Worm (Caenorhabditis elegans): ENCODE data around the gene rde-12.

The rde-12 gene

DNA sequence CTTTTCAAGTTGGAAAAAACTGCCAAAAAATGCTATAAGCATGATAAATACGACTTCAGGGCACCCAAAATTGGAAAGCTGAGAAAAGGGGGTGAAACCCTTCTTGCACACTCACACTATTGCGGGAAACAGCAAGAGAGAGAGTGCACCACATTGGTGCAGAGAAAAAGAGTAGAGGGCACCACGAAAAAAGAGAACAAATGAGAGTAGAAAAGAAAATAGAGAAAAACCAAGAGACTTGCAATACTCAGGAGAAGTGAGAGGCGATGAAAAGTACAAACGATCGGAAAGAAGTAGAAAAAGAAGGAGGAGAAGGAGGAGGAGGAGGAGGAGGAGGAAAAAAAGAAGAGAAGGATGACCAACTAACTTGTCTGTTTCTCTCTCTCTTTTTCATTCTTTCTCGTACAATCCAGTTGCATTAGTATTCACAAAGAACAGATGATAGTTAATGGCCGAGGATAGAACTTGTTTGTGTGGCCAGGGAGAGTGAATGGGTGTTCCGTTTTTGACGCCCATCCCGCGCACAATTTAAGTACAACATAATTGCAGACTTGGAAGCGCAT, 9.9 kb upstream of the rde-12 start:
- peak; percentile 69 for TF ChIP-seq cog-1 (tag; optimal IDR thresholded peaks at IDR 0.05)
- no peak for TF ChIP-seq ztf-23 (GFP tag; IDR thresholded peaks at IDR 0.05)
- TF ChIP-seq klf-2 (GFP tag; conservative IDR thresholded peaks at IDR 0.05), result no peak

DNA sequence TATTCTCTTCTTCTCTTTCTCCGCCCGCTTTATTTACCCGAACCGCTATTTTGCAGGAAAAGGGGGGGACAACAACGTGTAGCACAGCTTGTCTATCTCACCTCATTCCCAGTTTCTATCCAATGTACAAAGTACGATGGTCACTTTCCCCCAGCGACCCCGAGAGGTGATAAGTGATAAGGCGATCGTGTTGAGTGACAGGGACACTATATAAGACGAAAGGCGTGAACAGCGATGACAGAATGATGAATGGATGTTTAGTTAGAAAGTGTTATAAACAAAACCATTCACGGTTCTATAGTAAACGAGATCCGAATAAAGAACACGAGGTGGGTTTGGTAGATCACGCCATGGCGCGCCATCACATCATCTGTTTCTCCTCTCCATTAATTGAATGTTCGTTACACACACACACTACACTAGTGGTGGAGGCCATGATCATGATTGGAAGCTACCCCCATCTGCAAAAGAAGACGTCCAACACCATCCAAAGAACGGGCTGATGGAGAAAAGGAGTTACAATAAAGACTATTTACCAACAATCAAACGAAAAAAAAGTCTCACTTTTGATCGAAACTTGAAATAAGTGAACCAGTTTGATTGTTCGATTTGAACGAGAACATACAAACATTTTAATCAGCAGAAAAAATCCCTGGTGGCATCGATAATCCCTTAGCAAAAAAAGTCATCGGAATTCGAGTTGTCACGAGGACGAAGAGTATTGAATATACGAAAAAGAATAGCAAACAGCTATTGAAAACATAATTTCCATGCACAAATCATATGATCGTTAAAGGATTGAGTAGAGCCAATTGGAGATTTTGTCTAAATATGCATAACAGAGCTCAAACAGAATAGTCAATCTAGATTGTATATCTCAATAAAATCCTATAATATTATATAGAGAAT, 8.6 kb upstream of the rde-12 start:
- TF ChIP-seq med-1 (GFP tag; optimal IDR thresholded peaks at IDR 0.05; ENCODE audit: insufficient read depth) (no peak), ztf-29 (GFP tag; IDR thresholded peaks at IDR 0.05) (no peak), cog-1 (tag; optimal IDR thresholded peaks at IDR 0.05) (no peak), ref-1 (GFP tag; conservative IDR thresholded peaks at IDR 0.05) (no peak), ztf-23 (GFP tag; IDR thresholded peaks at IDR 0.05) (no peak), tab-1 (GFP tag; IDR thresholded peaks at IDR 0.05) (no peak), flt-1 (GFP tag; IDR thresholded peaks at IDR 0.05) (no peak), klf-2 (GFP tag; conservative IDR thresholded peaks at IDR 0.05) (no peak)

DNA sequence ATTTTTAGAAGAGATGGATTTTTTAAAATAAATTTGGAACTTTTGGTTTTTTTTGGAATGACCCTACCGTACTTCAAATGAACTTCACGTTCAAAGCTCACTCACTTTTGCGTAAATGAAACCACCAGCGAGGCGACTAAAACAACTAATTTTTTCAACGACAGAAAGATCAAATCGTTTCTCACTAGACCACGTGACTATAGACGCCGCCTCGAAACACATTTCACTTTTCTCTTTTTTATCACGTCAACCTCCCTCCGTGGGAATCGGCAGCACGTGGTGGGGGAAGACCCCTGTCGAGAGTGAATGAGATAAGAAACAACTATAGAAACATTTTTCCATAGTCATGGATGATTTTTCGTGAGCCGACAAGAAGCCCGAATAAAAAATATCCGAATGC, 7.9 kb upstream of the rde-12 start:
- TF ChIP-seq klf-2 (GFP tag; conservative IDR thresholded peaks at IDR 0.05) (no peak), flt-1 (GFP tag; IDR thresholded peaks at IDR 0.05) (no peak), tab-1 (GFP tag; IDR thresholded peaks at IDR 0.05) (no peak), ref-1 (GFP tag; conservative IDR thresholded peaks at IDR 0.05) (no peak), ztf-23 (GFP tag; IDR thresholded peaks at IDR 0.05) (no peak), med-1 (GFP tag; optimal IDR thresholded peaks at IDR 0.05; ENCODE audit: insufficient read depth) (no peak), cog-1 (tag; optimal IDR thresholded peaks at IDR 0.05) (no peak), T22C8.4 (GFP tag; IDR thresholded peaks at IDR 0.05) (no peak), ztf-29 (GFP tag; IDR thresholded peaks at IDR 0.05) (no peak)

DNA sequence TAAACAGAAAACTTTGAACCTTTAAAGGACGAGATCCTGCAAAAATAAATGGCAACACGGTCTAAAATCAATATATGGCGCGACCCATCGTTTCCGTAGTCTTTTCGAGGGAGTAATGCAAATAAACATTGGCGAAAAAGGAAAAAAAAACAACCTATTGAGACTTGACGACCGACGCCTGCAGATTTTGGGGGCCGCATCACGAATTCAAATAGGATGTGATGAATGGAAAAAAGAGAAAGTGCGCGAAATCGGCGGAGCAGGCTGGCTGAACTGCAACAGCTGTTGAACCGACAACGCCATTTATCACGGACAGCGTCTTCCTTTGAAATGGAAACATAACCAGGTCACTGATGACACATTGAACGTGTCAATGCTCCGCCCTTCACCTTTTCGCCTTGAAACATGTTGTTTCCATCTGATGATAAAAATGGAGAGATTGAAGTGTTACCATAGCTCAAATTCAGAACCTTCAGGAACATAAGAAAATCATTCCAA, 7.3 kb upstream of the rde-12 start:
- TF ChIP-seq ztf-29 (GFP tag; IDR thresholded peaks at IDR 0.05) (no peak), ref-1 (GFP tag; conservative IDR thresholded peaks at IDR 0.05) (no peak), klf-2 (GFP tag; conservative IDR thresholded peaks at IDR 0.05) (no peak), flt-1 (GFP tag; IDR thresholded peaks at IDR 0.05) (no peak), tab-1 (GFP tag; IDR thresholded peaks at IDR 0.05) (no peak), med-1 (GFP tag; optimal IDR thresholded peaks at IDR 0.05; ENCODE audit: insufficient read depth) (no peak), cog-1 (tag; optimal IDR thresholded peaks at IDR 0.05) (no peak), T22C8.4 (GFP tag; IDR thresholded peaks at IDR 0.05) (no peak), ztf-23 (GFP tag; IDR thresholded peaks at IDR 0.05) (no peak)

DNA sequence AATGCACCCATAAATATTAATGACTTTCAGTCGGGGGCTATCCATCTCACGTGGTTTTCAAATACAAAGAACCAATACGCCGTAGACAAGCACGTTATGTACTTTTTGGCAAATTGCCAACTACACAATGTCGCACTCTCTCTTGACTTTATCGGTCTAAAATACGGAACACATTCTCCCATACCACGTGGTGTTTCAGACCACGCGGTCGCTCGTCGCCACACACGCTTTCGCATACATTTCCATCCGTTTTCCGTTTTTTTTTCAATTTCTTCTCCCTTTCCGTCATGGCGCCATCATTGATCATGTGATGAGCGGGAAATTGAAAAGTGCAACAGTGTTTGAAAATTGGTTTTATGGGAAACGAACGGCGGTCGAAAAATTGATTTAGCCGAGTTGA, 6.6 kb upstream of the rde-12 start:
- no peak for TF ChIP-seq tab-1 (GFP tag; IDR thresholded peaks at IDR 0.05)
- TF ChIP-seq klf-2 (GFP tag; conservative IDR thresholded peaks at IDR 0.05), result 0 out of 2 replicates have a peak, but pooled peaks have one; percentile 48

DNA sequence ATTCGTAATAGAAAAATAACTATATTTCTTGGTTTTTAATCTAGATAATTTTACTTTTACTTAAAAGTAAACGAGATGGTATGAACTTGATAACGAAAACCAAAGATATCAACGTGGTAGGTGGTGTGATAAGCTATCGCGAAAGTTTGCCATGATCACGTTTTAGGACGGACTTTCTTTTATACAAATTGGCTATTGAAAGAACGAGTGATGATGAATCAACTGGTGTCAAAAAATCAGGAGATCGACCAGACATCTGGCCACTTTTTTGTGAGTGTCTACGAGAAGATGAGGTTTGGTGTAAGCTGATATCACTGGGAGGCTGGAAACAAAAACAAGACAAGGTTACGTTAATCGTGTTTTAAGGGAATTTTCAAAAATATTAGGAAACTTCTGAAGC, 6.0 kb upstream of the rde-12 start:
- TF ChIP-seq cog-1 (tag; optimal IDR thresholded peaks at IDR 0.05) (no peak), med-1 (GFP tag; optimal IDR thresholded peaks at IDR 0.05; ENCODE audit: insufficient read depth) (no peak), tab-1 (GFP tag; IDR thresholded peaks at IDR 0.05) (no peak), klf-2 (GFP tag; conservative IDR thresholded peaks at IDR 0.05) (no peak), T22C8.4 (GFP tag; IDR thresholded peaks at IDR 0.05) (no peak), ztf-23 (GFP tag; IDR thresholded peaks at IDR 0.05) (no peak), ztf-29 (GFP tag; IDR thresholded peaks at IDR 0.05) (no peak), ref-1 (GFP tag; conservative IDR thresholded peaks at IDR 0.05) (no peak), flt-1 (GFP tag; IDR thresholded peaks at IDR 0.05) (no peak)

DNA sequence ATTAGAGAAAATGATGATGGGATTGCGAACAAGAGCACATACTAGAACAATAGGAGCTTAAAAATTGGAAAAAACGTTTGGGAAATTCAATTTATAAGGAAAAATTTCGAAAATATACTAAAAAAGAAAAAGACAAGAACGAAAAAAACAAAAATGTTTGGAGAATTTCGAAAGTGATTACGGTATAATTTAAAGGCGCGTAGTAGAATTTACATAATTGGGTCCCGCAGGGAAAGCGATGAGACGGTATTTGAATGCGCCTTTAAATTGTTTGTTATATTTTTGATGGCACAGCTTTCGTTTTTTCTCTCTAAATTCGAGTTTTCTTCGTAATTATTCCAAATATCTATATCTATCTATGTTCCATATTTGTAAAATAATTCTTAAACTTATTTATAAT, 5.1 kb upstream of the rde-12 start:
- no peak for TF ChIP-seq klf-2 (GFP tag; conservative IDR thresholded peaks at IDR 0.05)
- no peak for TF ChIP-seq cog-1 (tag; optimal IDR thresholded peaks at IDR 0.05)
- TF ChIP-seq ref-1 (GFP tag; conservative IDR thresholded peaks at IDR 0.05), result no peak
- no peak for TF ChIP-seq ztf-23 (GFP tag; IDR thresholded peaks at IDR 0.05)
- no peak for TF ChIP-seq flt-1 (GFP tag; IDR thresholded peaks at IDR 0.05)
- TF ChIP-seq ztf-29 (GFP tag; IDR thresholded peaks at IDR 0.05), result no peak
- TF ChIP-seq med-1 (GFP tag; optimal IDR thresholded peaks at IDR 0.05; ENCODE audit: insufficient read depth), result no peak
- no peak for TF ChIP-seq tab-1 (GFP tag; IDR thresholded peaks at IDR 0.05)

DNA sequence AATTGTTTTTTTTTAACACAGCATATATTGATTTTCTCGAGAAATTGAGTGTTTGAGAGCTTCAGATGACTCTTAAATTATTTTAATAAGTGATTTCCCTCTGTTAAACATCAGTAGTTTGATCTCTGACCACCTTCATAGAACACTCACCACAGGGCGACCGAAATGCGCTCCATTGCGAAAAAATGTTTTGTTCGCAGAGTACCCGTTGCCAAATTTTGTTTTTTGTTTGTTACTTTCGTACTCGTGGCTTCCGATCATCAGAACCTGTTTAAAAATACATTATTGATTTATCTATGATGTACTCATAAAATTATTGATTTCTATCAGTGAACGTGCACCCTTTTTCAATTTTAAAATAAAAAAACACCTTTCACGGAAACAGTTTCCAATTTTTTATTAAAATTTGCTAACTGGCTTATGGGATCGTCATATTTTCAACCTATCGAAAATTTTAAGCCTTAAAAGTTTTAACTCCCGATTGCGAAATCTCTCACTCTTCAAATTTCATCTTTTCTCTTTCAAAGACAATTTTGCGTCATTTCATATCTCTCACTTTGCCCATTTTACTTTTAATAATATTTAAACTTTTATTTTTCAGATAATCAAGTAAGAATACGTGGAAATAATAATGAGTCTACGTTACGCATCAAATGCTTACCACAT, 4.4 kb upstream of the rde-12 start, which contains the start of gene letm-1:
Gene letm-1 (plus strand): TSS at position 598 of the 666 bp plus-strand sequence.
- no peak for TF ChIP-seq flt-1 (GFP tag; IDR thresholded peaks at IDR 0.05)
- TF ChIP-seq T22C8.4 (GFP tag; IDR thresholded peaks at IDR 0.05), result no peak
- TF ChIP-seq ztf-23 (GFP tag; IDR thresholded peaks at IDR 0.05), result no peak
- no peak for TF ChIP-seq ref-1 (GFP tag; conservative IDR thresholded peaks at IDR 0.05)
- TF ChIP-seq ztf-29 (GFP tag; IDR thresholded peaks at IDR 0.05), result no peak

DNA sequence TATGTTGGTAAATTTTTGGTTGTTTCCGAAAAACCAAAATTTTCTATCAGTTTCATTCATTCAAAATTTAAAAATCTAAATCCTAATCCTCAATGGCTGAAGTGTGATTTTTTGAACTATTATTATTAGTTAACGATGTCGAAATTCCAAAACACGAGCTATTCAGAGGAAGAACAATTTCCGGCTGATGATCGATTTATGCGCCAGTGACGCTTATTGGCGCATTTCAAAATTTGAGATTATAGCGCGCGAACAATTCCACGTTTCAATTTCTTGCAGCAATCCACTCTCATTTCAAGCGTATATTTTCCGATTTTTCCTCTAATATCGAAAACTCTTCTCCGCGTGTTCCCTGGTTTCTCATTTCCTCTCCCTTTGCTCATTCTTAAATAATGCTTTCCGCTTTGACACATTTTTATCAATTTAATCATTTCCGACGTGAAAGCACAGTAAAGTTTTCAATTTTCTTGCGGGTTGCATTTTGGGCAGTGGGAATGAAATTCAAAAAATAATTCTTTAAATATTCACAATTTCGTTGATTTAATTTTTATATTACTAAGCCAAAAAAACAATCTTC, 761 bp upstream of the rde-12 start:
- TF ChIP-seq ref-1 (GFP tag; conservative IDR thresholded peaks at IDR 0.05) (no peak), tab-1 (GFP tag; IDR thresholded peaks at IDR 0.05) (no peak), cog-1 (tag; optimal IDR thresholded peaks at IDR 0.05) (no peak), med-1 (GFP tag; optimal IDR thresholded peaks at IDR 0.05; ENCODE audit: insufficient read depth) (no peak), flt-1 (GFP tag; IDR thresholded peaks at IDR 0.05) (no peak), klf-2 (GFP tag; conservative IDR thresholded peaks at IDR 0.05) (no peak), T22C8.4 (GFP tag; IDR thresholded peaks at IDR 0.05) (no peak), ztf-23 (GFP tag; IDR thresholded peaks at IDR 0.05) (no peak), ztf-29 (GFP tag; IDR thresholded peaks at IDR 0.05) (no peak)
